Fruit fly (Drosophila melanogaster): Measurements from ENCODE around the gene Pomp.
A peak's percentile ranks its signal among the peaks of the same experiment; 100 is the strongest.

The Pomp gene

DNA sequence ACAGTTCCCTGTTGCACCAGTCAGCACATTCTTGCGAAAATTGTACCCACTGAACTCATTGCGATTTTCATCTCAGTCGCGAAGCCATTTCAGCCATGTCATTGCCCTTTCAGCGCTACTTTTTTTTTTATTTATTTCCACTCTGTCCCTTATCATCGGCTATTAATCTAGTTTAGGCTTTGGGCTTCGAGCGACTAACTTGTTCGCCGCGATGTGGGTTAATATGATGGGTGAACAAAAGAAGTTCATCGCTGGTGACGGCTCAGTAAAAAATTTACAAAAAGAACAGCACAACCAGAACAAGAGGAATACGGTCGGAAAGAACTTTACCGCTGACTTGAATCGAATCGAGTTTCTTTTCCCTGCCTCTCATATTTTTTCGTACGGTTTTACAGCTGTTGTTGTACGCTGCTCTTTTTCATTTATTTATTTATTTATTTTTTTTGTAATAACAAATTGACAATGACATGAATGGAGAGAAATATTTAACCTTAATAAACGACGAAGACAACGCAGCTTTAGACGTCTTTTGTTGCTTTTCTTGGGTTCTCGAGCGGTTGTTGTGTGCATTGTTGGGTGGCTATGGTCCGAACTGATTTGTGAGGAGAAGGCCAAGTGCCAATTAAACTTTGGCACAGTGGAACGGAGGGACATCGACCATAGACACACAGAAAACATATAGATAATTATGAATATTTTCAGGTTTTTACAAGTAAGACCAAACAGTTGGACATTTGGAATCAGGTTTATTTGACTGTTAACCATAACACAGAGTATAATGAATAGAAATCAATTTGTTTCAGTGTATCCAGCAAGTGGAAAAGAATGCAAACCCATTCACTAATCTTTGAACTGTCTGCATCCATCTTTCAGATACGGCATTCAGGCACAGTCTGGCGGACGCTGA is 25.1 kb downstream of the Pomp start (continued):
- TF ChIP-seq CG6808 (GFP tag; optimal IDR thresholded peaks at IDR 0.05) (peak; percentile 57), CG10669 (GFP tag; optimal IDR thresholded peaks at IDR 0.05) (peak; percentile 45), acj6 (GFP tag; optimal IDR thresholded peaks at IDR 0.05) (peak; percentile 4), Hr38 (GFP tag; optimal IDR thresholded peaks at IDR 0.05) (no peak), CG11762 (GFP tag; optimal IDR thresholded peaks at IDR 0.05; ENCODE audit: insufficient read depth) (no peak), svp (GFP tag) (peak; percentile 67), lz (GFP tag; optimal IDR thresholded peaks at IDR 0.05) (peak; percentile 7), Ets21C (GFP tag; optimal IDR thresholded peaks at IDR 0.05) (no peak), salr (GFP tag; optimal IDR thresholded peaks at IDR 0.05) (no peak)

DNA sequence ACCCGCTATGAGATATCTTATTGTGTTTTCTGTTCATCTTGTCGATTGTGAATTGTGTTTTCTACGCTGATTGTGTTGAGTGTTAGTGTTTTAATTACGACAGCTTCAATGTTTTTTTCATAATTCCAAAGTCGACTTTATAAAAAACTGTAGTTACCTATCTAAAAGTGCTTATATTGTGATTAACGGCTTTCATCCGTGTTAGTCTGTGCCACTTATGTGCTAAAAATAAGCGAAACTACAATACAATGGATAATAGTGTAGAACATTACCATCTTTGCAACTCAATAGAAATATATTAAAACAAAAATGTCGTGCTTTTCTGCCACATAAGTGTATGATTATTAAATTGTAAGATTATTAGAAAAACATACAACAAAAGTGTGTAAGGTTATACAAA is 28.7 kb downstream of the Pomp start, which contains the start of gene CG33322:
CG33322 (minus strand) TSS at position 101 of the 400 bp plus-strand sequence.
- TF ChIP-seq svp (GFP tag) (no peak), CG6854 (GFP tag; optimal IDR thresholded peaks at IDR 0.05) (no peak), Hr38 (GFP tag; optimal IDR thresholded peaks at IDR 0.05) (no peak), Gug (GFP tag; IDR thresholded peaks at IDR 0.05) (no peak), CG8632 (GFP tag; optimal IDR thresholded peaks at IDR 0.05) (no peak), topi (GFP tag; optimal IDR thresholded peaks at IDR 0.05) (no peak), CG11762 (GFP tag; optimal IDR thresholded peaks at IDR 0.05; ENCODE audit: insufficient read depth) (no peak), CG6276 (GFP tag; optimal IDR thresholded peaks at IDR 0.05) (no peak)

DNA sequence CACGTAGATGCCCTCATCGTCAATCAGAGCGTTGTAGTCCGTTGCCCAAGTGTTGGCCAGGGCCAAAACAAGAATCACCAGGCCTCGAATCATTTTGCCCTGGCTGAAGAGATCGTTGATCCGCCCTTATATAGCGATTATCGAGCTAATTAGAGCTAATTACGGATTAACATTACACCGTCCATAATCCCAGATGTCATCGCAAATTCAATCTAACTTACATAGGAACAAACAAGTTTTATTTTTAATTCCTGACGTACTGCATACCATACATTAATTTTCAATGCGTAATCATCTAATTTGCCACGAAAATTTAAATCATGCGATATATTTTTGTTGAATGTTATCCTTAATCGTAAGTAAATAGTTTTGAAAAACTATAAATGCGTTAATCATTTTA is 29.7 kb downstream of the Pomp start, which contains the start of gene CheB38b:
CheB38b (minus strand) TSS at position 101 of the 400 bp plus-strand sequence.
- TF ChIP-seq CG34406 (GFP tag; optimal IDR thresholded peaks at IDR 0.05) (no peak), Ets96B (tag; optimal IDR thresholded peaks at IDR 0.05) (no peak), eg (GFP tag; IDR thresholded peaks at IDR 0.05) (no peak), topi (GFP tag; optimal IDR thresholded peaks at IDR 0.05) (no peak), Eip78C (GFP tag) (no peak), CG11762 (GFP tag; optimal IDR thresholded peaks at IDR 0.05; ENCODE audit: insufficient read depth) (no peak), CG8319 (GFP tag; optimal IDR thresholded peaks at IDR 0.05) (no peak), CG9139 (GFP tag; optimal IDR thresholded peaks at IDR 0.05) (no peak), CG11902 (GFP tag; optimal IDR thresholded peaks at IDR 0.05) (no peak), Smox (GFP tag; optimal IDR thresholded peaks at IDR 0.05) (no peak), CG6854 (GFP tag; optimal IDR thresholded peaks at IDR 0.05) (no peak)

DNA sequence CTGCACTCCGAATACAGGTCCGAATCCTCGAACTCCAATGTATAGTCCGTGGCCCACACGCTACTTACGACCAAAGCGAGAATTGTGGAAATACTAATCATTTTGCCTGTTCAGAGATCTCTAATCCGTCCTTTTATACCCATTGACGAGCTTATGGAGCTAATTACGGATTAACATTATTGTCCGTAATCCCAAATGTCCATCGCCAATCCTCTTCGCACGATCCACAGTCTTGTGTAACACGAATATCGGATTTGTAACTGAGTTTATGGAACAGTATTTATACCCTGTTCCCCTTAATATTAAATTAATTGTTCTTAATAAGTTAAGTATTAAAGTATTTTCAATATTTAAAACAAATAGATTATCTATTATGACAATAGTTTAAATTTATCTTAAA is 31.0 kb downstream of the Pomp start, which contains the start of gene CheB38a:
CheB38a (minus strand) TSS at position 101 of the 400 bp plus-strand sequence.
- TF ChIP-seq CG8632 (GFP tag; optimal IDR thresholded peaks at IDR 0.05) (no peak), spab (GFP tag; optimal IDR thresholded peaks at IDR 0.05) (no peak), Eip78C (GFP tag) (no peak)

- TF ChIP-seq Eip78C (GFP tag) (peak; percentile 19), CG31627 (GFP tag; optimal IDR thresholded peaks at IDR 0.05) (no peak), dsx (GFP tag; optimal IDR thresholded peaks at IDR 0.05; ENCODE audit: poor library complexity, severe bottlenecking) (peak; percentile 35)
Measured at dm6 chr2L:20820767-20821166, 33.3 kb downstream of the Pomp start, which contains the start of gene CheB38c. TSS of gene CheB38c (minus strand) at chr2L:20820867.

- TF ChIP-seq CG10669 (GFP tag; optimal IDR thresholded peaks at IDR 0.05) (peak; percentile 41), CG8119 (GFP tag; IDR thresholded peaks at IDR 0.05) (peak; percentile 76; the same call in 2 of the 3 replicates), CG6276 (GFP tag; optimal IDR thresholded peaks at IDR 0.05) (peak; percentile 24), Eip93F (GFP tag; optimal IDR thresholded peaks at IDR 0.05) (peak; percentile 65), eg (GFP tag; IDR thresholded peaks at IDR 0.05) (peak; percentile 84), Eip78C (GFP tag) (peak; percentile 73), CG3032 (tag; optimal IDR thresholded peaks at IDR 0.05) (peak; percentile 20), fd59A (GFP tag; optimal IDR thresholded peaks at IDR 0.05) (no peak), CG6792 (GFP tag; optimal IDR thresholded peaks at IDR 0.05) (no peak), Blimp-1 (GFP tag; optimal IDR thresholded peaks at IDR 0.05) (peak; percentile 40), fd85E (GFP tag; optimal IDR thresholded peaks at IDR 0.05) (peak; percentile 31), Eip75B (GFP tag; optimal IDR thresholded peaks at IDR 0.05) (no peak), Ets21C (GFP tag; optimal IDR thresholded peaks at IDR 0.05) (no peak), CG6808 (GFP tag; optimal IDR thresholded peaks at IDR 0.05) (peak; percentile 40), spab (GFP tag; optimal IDR thresholded peaks at IDR 0.05) (peak; percentile 47), CG15336 (GFP tag; IDR thresholded peaks at IDR 0.05) (peak; percentile 75; the same call in 1 of the 2 replicates), CG9139 (GFP tag; optimal IDR thresholded peaks at IDR 0.05) (no peak), pdm3 (GFP tag; optimal IDR thresholded peaks at IDR 0.05) (no peak), CG8319 (GFP tag; optimal IDR thresholded peaks at IDR 0.05) (peak; percentile 30), Hr4 (GFP tag; optimal IDR thresholded peaks at IDR 0.05) (peak; percentile 4)
Measured at dm6 chr2L:20821249-20822024, 34.0 kb downstream of the Pomp start.

Data from whole organism, prepupa.